Fruit fly (Drosophila melanogaster) whole organism, embryonic: ENCODE results near the gene CG11353.

ENCODE experiments used
- ATbp ChIP-seq: fragments of 200-800 bp; sonication (Bioruptor generic); optimal IDR thresholded peaks from 2 replicates; lab custom pipeline; 2017; ENCODE audit warnings: missing biosample characterization, mild to moderate bottlenecking, missing genetic modification characterization, missing genetic modification reagents
- Abd-B ChIP-seq: fragments of 200-800 bp; sonication (Bioruptor generic); optimal IDR thresholded peaks from 2 replicates; lab custom pipeline; 2018; ENCODE audit warnings: missing biosample characterization, mild to moderate bottlenecking, missing genetic modification characterization, moderate library complexity
- Asciz ChIP-seq: fragments of 200-800 bp; sonication (Bioruptor generic); optimal IDR thresholded peaks from 2 replicates; lab custom pipeline; 2017; ENCODE audit warnings: missing biosample characterization, mild to moderate bottlenecking, missing genetic modification characterization, missing genetic modification reagents
- BEAF-32 ChIP-seq: fragments of 200-800 bp; sonication (Bioruptor generic); optimal IDR thresholded peaks from 3 replicates; lab custom pipeline; 2017; ENCODE audit warnings: missing biosample characterization, missing genetic modification characterization, mild to moderate bottlenecking, moderate library complexity, missing genetic modification reagents
- CG10431 ChIP-seq: fragments of 200-800 bp; sonication (Bioruptor generic); optimal IDR thresholded peaks from 3 replicates; lab custom pipeline; 2018; ENCODE audit warnings: missing biosample characterization, mild to moderate bottlenecking, missing genetic modification characterization
- CG10654 ChIP-seq: fragments of 200-800 bp; sonication (Bioruptor generic); optimal IDR thresholded peaks from 2 replicates; lab custom pipeline; 2016; ENCODE audit warnings: missing biosample characterization, missing genetic modification characterization
- CG11398 ChIP-seq: fragments of 200-800 bp; sonication (Bioruptor generic); optimal IDR thresholded peaks from 2 replicates; lab custom pipeline; 2016; ENCODE audit warnings: missing biosample characterization, missing genetic modification characterization
- CG11696 ChIP-seq: fragments of 200-800 bp; sonication (Bioruptor generic); IDR thresholded peaks from 2 replicates; pipeline ENCODE4 v1.3.6; 2022; ENCODE audit warnings: missing biosample characterization, missing genetic modification characterization
- CG14667 ChIP-seq: fragments of 200-800 bp; sonication (Bioruptor generic); IDR thresholded peaks from 2 replicates; pipeline ENCODE4 v1.3.6; 2022; ENCODE audit warnings: missing biosample characterization, missing genetic modification characterization
- CG1603 ChIP-seq: fragments of 200-800 bp; sonication (Bioruptor generic); optimal IDR thresholded peaks from 2 replicates; lab custom pipeline; 2019; ENCODE audit warnings: missing biosample characterization, mild to moderate bottlenecking, missing genetic modification characterization, moderate library complexity
- CG31388 ChIP-seq: fragments of 200-800 bp; sonication (Bioruptor generic); optimal IDR thresholded peaks from 2 replicates; lab custom pipeline; 2016; ENCODE audit warnings: missing biosample characterization, missing genetic modification characterization
- CG3407 ChIP-seq: fragments of 200-800 bp; sonication (Bioruptor generic); optimal IDR thresholded peaks from 2 replicates; lab custom pipeline; 2018; ENCODE audit warnings: missing biosample characterization, mild to moderate bottlenecking, missing genetic modification characterization
- CG34224 ChIP-seq: fragments of 200-800 bp; sonication (Bioruptor generic); IDR thresholded peaks from 3 replicates; pipeline ENCODE4 v1.3.6; 2022; ENCODE audit warnings: missing biosample characterization, missing genetic modification characterization; ENCODE audit not compliant: partially characterized antibody
- CG34376 ChIP-seq: fragments of 200-800 bp; sonication (Bioruptor generic); optimal IDR thresholded peaks from 2 replicates; lab custom pipeline; 2018; ENCODE audit warnings: missing biosample characterization, mild to moderate bottlenecking, missing genetic modification characterization
- CG4854 ChIP-seq: fragments of 200-800 bp; sonication (Bioruptor generic); optimal IDR thresholded peaks from 2 replicates; lab custom pipeline; 2016; ENCODE audit warnings: missing biosample characterization, missing genetic modification characterization, inconsistent platforms
- CG6254 ChIP-seq: fragments of 200-800 bp; sonication (Bioruptor generic); optimal IDR thresholded peaks from 3 replicates; lab custom pipeline; 2017; ENCODE audit warnings: mild to moderate bottlenecking, missing biosample characterization, missing genetic modification reagents, missing genetic modification characterization
- CG7928 ChIP-seq: fragments of 200-800 bp; sonication (Bioruptor generic); optimal IDR thresholded peaks from 2 replicates; lab custom pipeline; 2017; ENCODE audit warnings: missing biosample characterization, mild to moderate bottlenecking, missing genetic modification characterization
- Drgx ChIP-seq: fragments of 200-800 bp; sonication (Bioruptor generic); IDR thresholded peaks from 2 replicates; pipeline ENCODE4 v1.3.6; 2022; ENCODE audit warnings: missing biosample characterization, missing genetic modification characterization
- Gsc ChIP-seq: fragments of 200-800 bp; sonication (Bioruptor generic); IDR thresholded peaks from 2 replicates; pipeline ENCODE4 v1.3.6; 2022; ENCODE audit warnings: missing biosample characterization, missing genetic modification characterization
- HLH54F ChIP-seq: fragments of 200-800 bp; sonication (Bioruptor generic); optimal IDR thresholded peaks from 3 replicates; lab custom pipeline; 2016; ENCODE audit warnings: missing biosample characterization, missing genetic modification characterization
- Hmr ChIP-seq: fragments of 200-800 bp; sonication (Bioruptor generic); optimal IDR thresholded peaks from 3 replicates; lab custom pipeline; 2017; ENCODE audit warnings: mild to moderate bottlenecking, missing biosample characterization, missing genetic modification reagents, missing genetic modification characterization
- Hr51 ChIP-seq, 2 experiments: fragments of 200-800 bp; sonication (Bioruptor generic); optimal IDR thresholded peaks; 2 replicates in 1 of 2; 3 replicates in 1 of 2; lab custom pipeline; 2016 to 2018; ENCODE audit warnings: missing biosample characterization in 2 of 2, missing genetic modification characterization in 2 of 2, mild to moderate bottlenecking in 1 of 2, moderate library complexity in 1 of 2
- Hr78 ChIP-seq, 2 experiments: fragments of 200-800 bp in 1 of 2; fragments of >200 bp in 1 of 2; sonication (Bioruptor generic) in 1 of 2; optimal IDR thresholded peaks; 2 replicates each; lab custom pipeline; 2017 to 2019; ENCODE audit warnings: missing biosample characterization in 2 of 2, missing genetic modification characterization in 2 of 2, mild to moderate bottlenecking in 1 of 2, moderate library complexity in 1 of 2
- Kr ChIP-seq: fragments of 200-800 bp; sonication (Bioruptor generic); optimal IDR thresholded peaks from 2 replicates; lab custom pipeline; 2017; ENCODE audit warnings: missing biosample characterization, mild to moderate bottlenecking, missing genetic modification characterization
- Oli ChIP-seq: fragments of 200-800 bp; sonication (Bioruptor generic); optimal IDR thresholded peaks from 2 replicates; lab custom pipeline; 2018; ENCODE audit warnings: missing biosample characterization, mild to moderate bottlenecking, missing genetic modification characterization, moderate library complexity
- Ravus ChIP-seq: fragments of 200-800 bp; sonication (Bioruptor generic); IDR thresholded peaks from 2 replicates; pipeline ENCODE4 v1.3.6; 2022; ENCODE audit warnings: missing biosample characterization, missing genetic modification characterization
- Taf1 ChIP-seq: fragments of 200-800 bp; sonication (Bioruptor generic); IDR thresholded peaks from 2 replicates; pipeline ENCODE4 v1.3.6; 2022; ENCODE audit warnings: missing biosample characterization, missing genetic modification characterization
- Xrp1 ChIP-seq: fragments of 200-800 bp; sonication (Bioruptor generic); IDR thresholded peaks from 2 replicates; pipeline ENCODE4 v1.3.6; 2022; ENCODE audit warnings: missing biosample characterization, missing genetic modification characterization
- YL-1 ChIP-seq: fragments of 200-800 bp; sonication (Bioruptor generic); optimal IDR thresholded peaks from 3 replicates; lab custom pipeline; 2017; ENCODE audit warnings: missing biosample characterization, mild to moderate bottlenecking, missing genetic modification characterization
- ato ChIP-seq: fragments of 200-800 bp; sonication (Bioruptor generic); IDR thresholded peaks from 2 replicates; pipeline ENCODE4 v1.3.6; 2022; ENCODE audit warnings: missing biosample characterization, missing genetic modification characterization; ENCODE audit not compliant: partially characterized antibody
- bbx ChIP-seq: fragments of 200-800 bp; sonication (Bioruptor generic); IDR thresholded peaks from 2 replicates; pipeline ENCODE4 v1.3.6; 2022; ENCODE audit warnings: missing biosample characterization, missing genetic modification characterization; ENCODE audit not compliant: partially characterized antibody
- bsh ChIP-seq, 2 experiments: fragments of 200-800 bp; sonication (Bioruptor generic); optimal IDR thresholded peaks; 2 replicates each; lab custom pipeline; 2017 to 2018; ENCODE audit warnings: mild to moderate bottlenecking in 2 of 2, missing biosample characterization in 2 of 2, missing genetic modification characterization in 2 of 2, moderate library complexity in 1 of 2
- btn ChIP-seq: fragments of 200-800 bp; sonication (Bioruptor generic); optimal IDR thresholded peaks from 2 replicates; lab custom pipeline; 2016; ENCODE audit warnings: missing biosample characterization, missing genetic modification characterization
- cad ChIP-seq: fragments of >200 bp; optimal IDR thresholded peaks from 2 replicates; lab custom pipeline; 2017; ENCODE audit warnings: missing biosample characterization, missing genetic modification characterization
- dimm ChIP-seq: fragments of 200-800 bp; sonication (Bioruptor generic); IDR thresholded peaks from 2 replicates; pipeline ENCODE4 v1.3.6; 2022; ENCODE audit warnings: missing biosample characterization, missing genetic modification characterization
- eve ChIP-seq, 2 experiments: fragments of >200 bp; optimal IDR thresholded peaks; 2 replicates each; lab custom pipeline; 2017; ENCODE audit warnings: missing biosample characterization in 2 of 2, missing genetic modification characterization in 2 of 2
- fd96Cb ChIP-seq: fragments of 200-800 bp; sonication (Bioruptor generic); optimal IDR thresholded peaks from 2 replicates; lab custom pipeline; 2018; ENCODE audit warnings: missing biosample characterization, mild to moderate bottlenecking, missing genetic modification characterization, moderate library complexity
- gem ChIP-seq: fragments of 200-800 bp; sonication (Bioruptor generic); optimal IDR thresholded peaks from 2 replicates; lab custom pipeline; 2019; ENCODE audit warnings: missing biosample characterization, mild to moderate bottlenecking, missing genetic modification characterization, moderate library complexity
- gsb ChIP-seq: fragments of 200-800 bp; sonication (Bioruptor generic); IDR thresholded peaks from 2 replicates; pipeline ENCODE4 v1.3.6; 2022; ENCODE audit warnings: missing biosample characterization, missing genetic modification characterization
- jumu ChIP-seq: fragments of 200-800 bp; sonication (Bioruptor generic); optimal IDR thresholded peaks from 3 replicates; lab custom pipeline; 2016; ENCODE audit warnings: missing biosample characterization, missing genetic modification characterization
- kni ChIP-seq: fragments of 200-800 bp; sonication (Bioruptor generic); optimal IDR thresholded peaks from 3 replicates; lab custom pipeline; 2017; ENCODE audit warnings: mild to moderate bottlenecking, missing biosample characterization, missing genetic modification reagents, missing genetic modification characterization
- lola ChIP-seq, 3 experiments: fragments of >200 bp in 2 of 3; fragments of 200-800 bp in 1 of 3; sonication (Bioruptor generic) in 1 of 3; optimal IDR thresholded peaks; 2 replicates each; lab custom pipeline; 2017 to 2019; ENCODE audit warnings: missing biosample characterization in 3 of 3, missing genetic modification characterization in 3 of 3, mild to moderate bottlenecking in 1 of 3, moderate library complexity in 1 of 3
- mirr ChIP-seq: fragments of 200-800 bp; sonication (Bioruptor generic); optimal IDR thresholded peaks from 3 replicates; lab custom pipeline; 2018; ENCODE audit warnings: missing biosample characterization, mild to moderate bottlenecking, missing genetic modification characterization
- sc ChIP-seq, 3 experiments: fragments of >200 bp in 2 of 3; fragments of 200-800 bp in 1 of 3; sonication (Bioruptor generic) in 1 of 3; optimal IDR thresholded peaks; 2 replicates in 2 of 3; 3 replicates in 1 of 3; lab custom pipeline; 2017; ENCODE audit warnings: mild to moderate bottlenecking in 1 of 3, missing biosample characterization in 1 of 3, missing genetic modification characterization in 1 of 3, missing genetic modification reagents in 1 of 3
- sob ChIP-seq: fragments of 200-800 bp; sonication (Bioruptor generic); IDR thresholded peaks from 2 replicates; pipeline ENCODE4 v1.3.6; 2022; ENCODE audit warnings: missing biosample characterization, missing genetic modification characterization
- vvl ChIP-seq: fragments of 200-800 bp; sonication (Bioruptor generic); IDR thresholded peaks from 2 replicates; pipeline ENCODE4 v1.3.6; 2022; ENCODE audit warnings: missing biosample characterization, missing genetic modification characterization
- zfh1 ChIP-seq: fragments of 200-800 bp; sonication (Bioruptor generic); IDR thresholded peaks from 3 replicates; pipeline ENCODE4 v1.3.6; 2022; ENCODE audit warnings: missing biosample characterization, missing genetic modification characterization

CG11353 gene

dm6 chr3L:4541573-4542371 is 8.8 kb downstream of the CG11353 start, which contains the start of gene CG11357 (continued):
- TF ChIP-seq sc (optimal IDR thresholded peaks at IDR 0.05; lab: Kevin White, UChicago), result no peak
- TF ChIP-seq sc (GFP tag; optimal IDR thresholded peaks at IDR 0.05; lab: Kevin White, UChicago), result peak; percentile 94
- peak; percentile 96 for TF ChIP-seq CG3407 (GFP tag; lab: Kevin White, UChicago)
- TF ChIP-seq Taf1 (GFP tag; lab: Robert Waterston, UW), result peak; percentile 97
- TF ChIP-seq Oli (tag; lab: Kevin White, UChicago), result peak; percentile 99
- TF ChIP-seq Gsc (GFP tag; lab: Robert Waterston, UW), result peak; percentile 93
- peak; percentile 100 for TF ChIP-seq Xrp1 (GFP tag; lab: Robert Waterston, UW)
- peak; percentile 98 for TF ChIP-seq Asciz (GFP tag; lab: Kevin White, UChicago)
- TF ChIP-seq CG34224, result peak; percentile 55
- TF ChIP-seq CG6254 (GFP tag; lab: Kevin White, UChicago), result peak; percentile 95
- TF ChIP-seq fd96Cb (tag; lab: Kevin White, UChicago), result peak; percentile 98
- peak; percentile 81 for TF ChIP-seq BEAF-32 (GFP tag; lab: Kevin White, UChicago)
- TF ChIP-seq CG14667, result peak; percentile 98
- peak; percentile 97 for TF ChIP-seq Abd-B (GFP tag; lab: Kevin White, UChicago)
- peak; percentile 99 for TF ChIP-seq sob (GFP tag; lab: Robert Waterston, UW)
- TF ChIP-seq bsh (GFP tag; optimal IDR thresholded peaks at IDR 0.05; lab: Kevin White, UChicago), result peak; percentile 97 to 99
- TF ChIP-seq dimm (GFP tag; lab: Robert Waterston, UW), result peak; percentile 96
- TF ChIP-seq jumu (GFP tag; lab: Kevin White, UChicago), result peak; percentile 66
- peak; percentile 93 for TF ChIP-seq YL-1
- no peak for TF ChIP-seq cad
- peak; percentile 78 for TF ChIP-seq ato (GFP tag; lab: Robert Waterston, UW)
- peak; percentile 98 for TF ChIP-seq gsb (GFP tag; lab: Robert Waterston, UW)
- peak; percentile 100 for TF ChIP-seq vvl (GFP tag; lab: Robert Waterston, UW)
- peak in 1 of 2 experiments; percentile 94 for TF ChIP-seq Hr78 (GFP tag; optimal IDR thresholded peaks at IDR 0.05; lab: Kevin White, UChicago)
- peak; percentile 95 for TF ChIP-seq Ravus (GFP tag; lab: Robert Waterston, UW)
- TF ChIP-seq mirr, result peak; percentile 88
- peak in 1 of 2 experiments; percentile 91 for TF ChIP-seq eve (GFP tag; optimal IDR thresholded peaks at IDR 0.05; lab: Kevin White, UChicago)
- peak; percentile 41 for TF ChIP-seq CG1603
- peak; percentile 92 for TF ChIP-seq CG10654 (GFP tag; lab: Kevin White, UChicago)
- peak; percentile 83 for TF ChIP-seq CG4854 (GFP tag; lab: Kevin White, UChicago)
- no peak for TF ChIP-seq Kr (GFP tag; lab: Kevin White, UChicago)
- peak; percentile 90 to 99 for TF ChIP-seq Hr51 (GFP tag; optimal IDR thresholded peaks at IDR 0.05; lab: Kevin White, UChicago)
- peak; percentile 86 for TF ChIP-seq bbx
- peak; percentile 99 for TF ChIP-seq Drgx (GFP tag; lab: Robert Waterston, UW)
- peak; percentile 77 for TF ChIP-seq kni (GFP tag; lab: Kevin White, UChicago)
- peak; percentile 98 for TF ChIP-seq zfh1 (GFP tag; lab: Robert Waterston, UW)
- peak; percentile 96 for TF ChIP-seq CG10431
- peak; percentile 99 for TF ChIP-seq Hmr (GFP tag; lab: Kevin White, UChicago)
- TF ChIP-seq CG11696 (GFP tag; lab: Robert Waterston, UW), result peak; percentile 96
- TF ChIP-seq CG31388 (GFP tag; lab: Kevin White, UChicago), result peak; percentile 90
- TF ChIP-seq CG34376 (GFP tag; lab: Kevin White, UChicago), result peak; percentile 94
- peak; percentile 47 for TF ChIP-seq btn (GFP tag; lab: Kevin White, UChicago)
- peak; percentile 1 for TF ChIP-seq CG11398
- TF ChIP-seq lola (GFP tag; optimal IDR thresholded peaks at IDR 0.05; lab: Kevin White, UChicago), result peak in 1 of 3 experiments; percentile 98
- TF ChIP-seq ATbp (GFP tag; lab: Kevin White, UChicago), result peak; percentile 98
- TF ChIP-seq CG7928 (GFP tag; lab: Kevin White, UChicago), result peak; percentile 81
- peak; percentile 100 for TF ChIP-seq gem (tag; lab: Kevin White, UChicago)
- peak; percentile 77 for TF ChIP-seq HLH54F (GFP tag; lab: Kevin White, UChicago)
